Fruit fly (Drosophila melanogaster): ENCODE results near the gene CG11668.

- no peak for TF ChIP-seq kay (GFP tag; ENCODE audit: borderline replicate concordance)
- TF ChIP-seq CG33017 (tag; optimal IDR thresholded peaks at IDR 0.05) = no peak
- no peak for TF ChIP-seq cnc (optimal IDR thresholded peaks at IDR 0.05)
- no peak for TF ChIP-seq CG5204 (GFP tag; optimal IDR thresholded peaks at IDR 0.05)
Measured at dm6 chr3R:12997550-12998233, 40.5 kb upstream of the CG11668 start, which contains the start of the genes CG17327, CG44194 and CG7518.

Measured in whole organism, adult.